Worm (Caenorhabditis elegans) whole organism, late embryonic: ENCODE results near the gene F26F2.13.

ENCODE experiments used
- K02D7.2 ChIP-seq: sonication (generic microtip); optimal IDR thresholded peaks from 2 replicates; lab custom pipeline; 2017; ENCODE audit warnings: mild to moderate bottlenecking, missing genetic modification characterization, missing compliant biosample characterization
- T23F11.4 ChIP-seq: fragments of 200-800 bp; sonication (Bioruptor generic); optimal IDR thresholded peaks from 2 replicates; lab custom pipeline; 2018; ENCODE audit warnings: mild to moderate bottlenecking, missing genetic modification characterization, missing compliant biosample characterization
- hlh-15 ChIP-seq: sonication (generic microtip); optimal IDR thresholded peaks from 2 replicates; lab custom pipeline; 2016; ENCODE audit warnings: missing genetic modification characterization, missing compliant biosample characterization
- pat-9 ChIP-seq: fragments of 200-800 bp; sonication (Bioruptor generic); optimal IDR thresholded peaks from 2 replicates; lab custom pipeline; 2018; ENCODE audit warnings: mild to moderate bottlenecking, missing genetic modification characterization, moderate library complexity, missing compliant biosample characterization
- pha-4 ChIP-seq: fragments of 150-350 bp; optimal IDR thresholded peaks from 2 replicates; lab custom pipeline; 2018; ENCODE audit warnings: missing biosample characterization, missing genetic modification reagents, missing genetic modification characterization
- pqm-1 ChIP-seq: sonication (generic microtip); optimal IDR thresholded peaks from 2 replicates; lab custom pipeline; 2016; ENCODE audit warnings: missing genetic modification characterization, missing compliant biosample characterization
- ref-2 ChIP-seq: sonication (generic microtip); optimal IDR thresholded peaks from 2 replicates; lab custom pipeline; 2016; ENCODE audit warnings: missing genetic modification characterization, missing compliant biosample characterization
- sox-2 ChIP-seq: fragments of 200-800 bp; sonication (Bioruptor generic); IDR thresholded peaks from 2 replicates; pipeline ENCODE4 v1.3.6; 2022; ENCODE audit warnings: missing genetic modification reagents, missing genetic modification characterization, missing compliant biosample characterization

DNA sequence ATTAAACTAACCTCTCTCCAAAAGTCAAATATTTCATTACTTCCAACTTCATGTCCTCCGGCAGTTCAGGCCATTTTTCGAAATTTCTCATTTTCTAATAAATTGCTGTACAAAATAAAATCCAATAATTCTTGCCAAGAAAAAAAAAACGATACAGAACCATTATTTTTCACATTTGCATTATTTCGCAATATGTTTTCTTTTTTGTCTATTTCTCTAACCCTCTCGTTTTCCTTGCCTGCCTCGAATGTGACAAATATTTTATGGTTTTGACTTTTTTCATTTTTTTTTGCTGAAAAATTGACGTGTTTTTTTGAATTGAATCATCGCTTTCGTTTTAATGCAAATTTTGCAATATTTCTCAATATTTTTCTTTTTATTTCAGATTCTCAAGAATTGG, 41.9 kb upstream of the F26F2.13 start, which contains the start of the genes Y38H6C.9 and fbxa-150:
- TF ChIP-seq pha-4 (tag; lab: Kevin White, UChicago), result no peak
- TF ChIP-seq hlh-15 (tag; lab: Kevin White, UChicago), result no peak
- TF ChIP-seq ref-2 (tag; lab: Kevin White, UChicago), result no peak
- TF ChIP-seq pat-9 (tag; lab: Kevin White, UChicago), result no peak
- TF ChIP-seq pqm-1, result no peak
- TF ChIP-seq K02D7.2 (tag; lab: Kevin White, UChicago), result no peak
- TF ChIP-seq sox-2, result no peak
- TF ChIP-seq T23F11.4 (GFP tag; lab: Kevin White, UChicago), result no peak
